Worm (Caenorhabditis elegans) whole organism, L1 larva: ENCODE data around the gene msa-1.

ENCODE experiments used
- C34B4.2 ChIP-seq: sonication (generic microtip); optimal IDR thresholded peaks from 2 replicates; lab custom pipeline; 2017; ENCODE audit warnings: mild to moderate bottlenecking, missing genetic modification characterization, missing compliant biosample characterization
- F16B12.6 ChIP-seq: fragments of 150-350 bp; optimal IDR thresholded peaks from 2 replicates; lab custom pipeline; 2014; ENCODE audit warnings: missing biosample characterization, missing genetic modification characterization
- alr-1 ChIP-seq: fragments of 200-800 bp; sonication (Bioruptor generic); optimal IDR thresholded peaks from 2 replicates; lab custom pipeline; 2018; ENCODE audit warnings: borderline replicate concordance, mild to moderate bottlenecking, missing genetic modification characterization, missing compliant biosample characterization
- aly-2 ChIP-seq: fragments of 150-350 bp; optimal IDR thresholded peaks from 2 replicates; lab custom pipeline; 2014; ENCODE audit warnings: missing biosample characterization, missing genetic modification characterization
- blmp-1 ChIP-seq: fragments of 150-350 bp; optimal IDR thresholded peaks from 2 replicates; lab custom pipeline; 2014; ENCODE audit warnings: missing biosample characterization, missing genetic modification characterization
- ceh-8 ChIP-seq: fragments of 200-800 bp; sonication (Bioruptor generic); optimal IDR thresholded peaks from 2 replicates; lab custom pipeline; 2018; ENCODE audit warnings: mild to moderate bottlenecking, missing genetic modification characterization, moderate library complexity, missing compliant biosample characterization
- ceh-82 ChIP-seq, 3 experiments: fragments of 150-350 bp in 1 of 3; sonication (generic microtip) in 2 of 3; optimal IDR thresholded peaks; 2 replicates each; lab custom pipeline; 2014 to 2017; ENCODE audit warnings: missing biosample characterization in 3 of 3, missing genetic modification characterization in 3 of 3
- ceh-88 ChIP-seq: fragments of 200-800 bp; sonication (Bioruptor generic); IDR thresholded peaks from 2 replicates; pipeline ENCODE4 v1.3.6; 2022; ENCODE audit warnings: missing genetic modification characterization, missing compliant biosample characterization
- ceh-90 ChIP-seq: sonication (generic microtip); optimal IDR thresholded peaks from 2 replicates; lab custom pipeline; 2016; ENCODE audit warnings: missing genetic modification characterization, missing compliant biosample characterization
- efl-1 ChIP-seq, 4 experiments: fragments of 150-350 bp; optimal IDR thresholded peaks in 3 of 4; peaks in 1 of 4; 1 replicate in 1 of 4; 2 replicates in 3 of 4; lab custom pipeline; 2014; ENCODE audit warnings: missing biosample characterization in 2 of 4, missing genetic modification characterization in 2 of 4, missing genetic modification reagents in 2 of 4
- egl-13 ChIP-seq: sonication (generic microtip); optimal IDR thresholded peaks from 2 replicates; lab custom pipeline; 2016; ENCODE audit warnings: missing genotype, missing genetic modification reagents, missing genetic modification characterization, missing compliant biosample characterization
- elt-2 ChIP-seq: sonication (generic microtip); optimal IDR thresholded peaks from 2 replicates; lab custom pipeline; 2016; ENCODE audit warnings: missing genetic modification characterization, mild to moderate bottlenecking, inconsistent platforms, missing compliant biosample characterization, missing genetic modification reagents
- elt-3 ChIP-seq, 6 experiments: fragments of 150-350 bp in 1 of 6; sonication (generic microtip); optimal IDR thresholded peaks; 2 replicates each; lab custom pipeline; 2017 to 2018; ENCODE audit warnings: missing biosample characterization in 6 of 6, missing genetic modification characterization in 6 of 6, inconsistent platforms in 1 of 6
- ets-5 ChIP-seq: fragments of 200-800 bp; sonication (Bioruptor generic); IDR thresholded peaks from 2 replicates; pipeline ENCODE4 v1.3.6; 2022; ENCODE audit warnings: missing genetic modification characterization, missing compliant biosample characterization
- hlh-4 ChIP-seq: sonication (generic microtip); optimal IDR thresholded peaks from 2 replicates; lab custom pipeline; 2016; ENCODE audit warnings: mild to moderate bottlenecking, missing genetic modification characterization, missing compliant biosample characterization
- hpl-2 ChIP-seq: fragments of 150-350 bp; optimal IDR thresholded peaks from 2 replicates; lab custom pipeline; 2014; ENCODE audit warnings: missing biosample characterization, missing genetic modification reagents, missing genetic modification characterization
- jun-1 ChIP-seq: fragments of 150-350 bp; optimal IDR thresholded peaks from 2 replicates; lab custom pipeline; 2014; ENCODE audit warnings: missing biosample characterization, missing genetic modification reagents, missing genetic modification characterization
- lin-14 ChIP-seq: fragments of 200-800 bp; sonication (Bioruptor generic); optimal IDR thresholded peaks from 2 replicates; lab custom pipeline; 2018; ENCODE audit warnings: mild to moderate bottlenecking, missing genetic modification characterization, moderate library complexity, missing compliant biosample characterization
- lsy-2 ChIP-seq, 2 experiments: fragments of 150-350 bp; optimal IDR thresholded peaks; 2 replicates each; lab custom pipeline; 2014; ENCODE audit warnings: missing biosample characterization in 2 of 2, missing genetic modification characterization in 2 of 2
- mef-2 ChIP-seq: fragments of 150-350 bp; optimal IDR thresholded peaks from 2 replicates; lab custom pipeline; 2014; ENCODE audit warnings: missing biosample characterization, missing genetic modification characterization
- nhr-11 ChIP-seq: fragments of 150-350 bp; optimal IDR thresholded peaks from 2 replicates; lab custom pipeline; 2014; ENCODE audit warnings: missing biosample characterization, missing genetic modification characterization
- nhr-76 ChIP-seq: sonication (generic microtip); optimal IDR thresholded peaks from 2 replicates; lab custom pipeline; 2017; ENCODE audit warnings: missing biosample characterization, missing genetic modification characterization
- nhr-84 ChIP-seq: sonication (generic microtip); optimal IDR thresholded peaks from 2 replicates; lab custom pipeline; 2017; ENCODE audit warnings: missing biosample characterization, missing genetic modification characterization
- skn-1 ChIP-seq: fragments of 150-350 bp; optimal IDR thresholded peaks from 2 replicates; lab custom pipeline; 2014; ENCODE audit warnings: missing biosample characterization, missing genetic modification characterization
- snpc-4 ChIP-seq: fragments of 150-350 bp; optimal IDR thresholded peaks from 2 replicates; lab custom pipeline; 2014; ENCODE audit warnings: missing biosample characterization, missing genetic modification characterization
- snu-23 ChIP-seq: sonication (generic microtip); optimal IDR thresholded peaks from 2 replicates; lab custom pipeline; 2016; ENCODE audit warnings: missing genetic modification characterization, missing compliant biosample characterization
- sox-4 ChIP-seq: sonication (generic microtip); optimal IDR thresholded peaks from 2 replicates; lab custom pipeline; 2016; ENCODE audit warnings: missing genetic modification characterization, missing compliant biosample characterization
- sptf-1 ChIP-seq: fragments of 150-350 bp; optimal IDR thresholded peaks from 2 replicates; lab custom pipeline; 2014; ENCODE audit warnings: missing biosample characterization, missing genetic modification characterization
- tlp-1 ChIP-seq: fragments of 150-350 bp; optimal IDR thresholded peaks from 2 replicates; lab custom pipeline; 2014; ENCODE audit warnings: missing biosample characterization, missing genetic modification characterization
- unc-30 ChIP-seq: sonication (generic microtip); optimal IDR thresholded peaks from 2 replicates; lab custom pipeline; 2017; ENCODE audit warnings: missing biosample characterization, missing genetic modification characterization
- unc-86 ChIP-seq: sonication (generic microtip); optimal IDR thresholded peaks from 2 replicates; lab custom pipeline; 2016; ENCODE audit warnings: missing genetic modification characterization, missing compliant biosample characterization
- vab-15 ChIP-seq: sonication (generic microtip); optimal IDR thresholded peaks from 2 replicates; lab custom pipeline; 2017; ENCODE audit warnings: missing genotype, mild to moderate bottlenecking, missing genetic modification characterization, missing compliant biosample characterization
- zag-1 ChIP-seq: fragments of 150-350 bp; optimal IDR thresholded peaks from 2 replicates; lab custom pipeline; 2014; ENCODE audit warnings: missing biosample characterization, missing genetic modification characterization
- zip-4 ChIP-seq: fragments of 200-800 bp; sonication (Bioruptor generic); optimal IDR thresholded peaks from 2 replicates; lab custom pipeline; 2018; ENCODE audit warnings: mild to moderate bottlenecking, missing genetic modification characterization, moderate library complexity, missing compliant biosample characterization
- ztf-11 ChIP-seq, 2 experiments: sonication (generic microtip); optimal IDR thresholded peaks; 2 replicates each; lab custom pipeline; 2016 to 2017; ENCODE audit warnings: missing genetic modification characterization in 2 of 2, missing biosample characterization in 1 of 2, missing compliant biosample characterization in 1 of 2

msa-1 gene

DNA sequence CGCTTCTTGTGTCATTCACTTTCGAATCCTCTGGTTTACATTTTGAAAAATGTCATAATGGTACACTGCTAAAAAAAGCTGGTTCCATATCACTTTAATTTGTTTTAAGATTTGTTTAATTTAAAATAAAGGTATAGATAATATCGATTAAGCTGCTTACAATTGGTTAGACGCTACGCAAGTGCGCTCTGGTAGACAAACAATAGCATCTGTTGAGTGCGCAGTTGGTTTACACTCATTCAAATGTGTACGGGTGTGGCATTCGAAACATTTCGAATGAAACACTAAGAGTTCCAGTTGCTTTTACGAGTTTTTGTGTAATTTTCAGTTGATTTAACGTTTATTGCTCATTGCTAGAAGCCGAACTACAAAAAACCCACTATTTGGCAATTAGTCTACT is 19.1 kb downstream of the msa-1 start (continued):
- TF ChIP-seq snpc-4 (no peak), vab-15 (tag; lab: Kevin White, UChicago) (no peak), jun-1 (tag; lab: Kevin White, UChicago) (no peak), lsy-2 (tag; optimal IDR thresholded peaks at IDR 0.05; lab: Kevin White, UChicago) (peak; percentile 8 to 57), lin-14 (GFP tag; lab: Kevin White, UChicago) (peak; percentile 72), ceh-88 (GFP tag; lab: Robert Waterston, UW) (no peak), tlp-1 (tag; lab: Kevin White, UChicago) (no peak), ets-5 (no peak), sox-4 (tag; lab: Kevin White, UChicago) (no peak), elt-2 (tag; lab: Kevin White, UChicago) (no peak), C34B4.2 (tag; lab: Kevin White, UChicago) (no peak)

DNA sequence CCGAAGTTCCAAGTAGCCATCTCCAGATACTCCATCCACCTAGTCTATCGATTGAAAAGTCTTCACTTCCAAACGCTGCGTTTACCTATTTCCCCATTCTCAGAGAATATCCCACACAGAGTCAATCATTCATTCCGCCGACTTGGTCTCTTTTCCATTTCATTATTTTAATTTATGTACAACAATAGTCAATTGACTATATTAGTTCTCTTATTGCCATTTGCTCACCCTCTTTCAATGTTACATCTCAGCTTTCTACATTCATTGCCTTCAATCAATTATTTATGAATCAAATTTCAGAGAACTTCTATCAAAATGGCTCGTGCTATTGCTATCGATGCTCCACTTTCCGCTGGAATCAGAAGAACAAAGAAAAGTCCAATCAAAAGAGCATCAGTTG is 20.2 kb downstream of the msa-1 start, which contains the start of gene aly-1:
Gene aly-1, plus strand, starts transcription at position 301 of the 400 bp plus-strand sequence.
- no peak for TF ChIP-seq nhr-11 (tag; lab: Kevin White, UChicago)

DNA sequence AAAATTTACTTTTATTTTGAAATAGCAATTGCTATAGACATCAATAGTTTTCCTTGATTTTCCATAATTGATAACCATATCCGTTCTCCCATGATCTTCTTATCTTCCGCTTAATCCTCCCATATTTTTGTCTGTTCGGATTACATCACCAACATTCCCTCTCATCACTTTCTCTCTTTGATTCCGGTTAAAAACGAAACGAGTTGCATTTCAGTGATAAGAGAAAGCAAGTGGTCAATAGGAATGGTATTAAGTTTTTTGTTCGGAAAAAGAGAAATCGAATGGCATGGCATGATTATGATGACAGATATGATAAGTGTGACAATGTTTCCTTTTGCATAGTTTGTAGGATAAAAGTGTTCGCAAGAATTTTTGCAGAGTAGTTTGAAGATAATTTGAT is 23.6 kb downstream of the msa-1 start:
- TF ChIP-seq elt-2 (tag; lab: Kevin White, UChicago) (peak; percentile 62), ceh-88 (GFP tag; lab: Robert Waterston, UW) (no peak), blmp-1 (tag; lab: Kevin White, UChicago) (peak; percentile 95), unc-30 (tag; lab: Kevin White, UChicago) (no peak), zip-4 (GFP tag; lab: Kevin White, UChicago) (no peak), skn-1 (no peak), nhr-76 (tag; lab: Kevin White, UChicago) (no peak), jun-1 (tag; lab: Kevin White, UChicago) (peak; percentile 29), ztf-11 (tag; optimal IDR thresholded peaks at IDR 0.05; lab: Kevin White, UChicago) (no peak), unc-86 (tag; lab: Kevin White, UChicago) (no peak), vab-15 (tag; lab: Kevin White, UChicago) (no peak), lin-14 (GFP tag; lab: Kevin White, UChicago) (no peak), egl-13 (tag; lab: Kevin White, UChicago) (no peak), sptf-1 (tag; lab: Kevin White, UChicago) (no peak), ceh-82 (tag; optimal IDR thresholded peaks at IDR 0.05; lab: Kevin White, UChicago) (no peak)

DNA sequence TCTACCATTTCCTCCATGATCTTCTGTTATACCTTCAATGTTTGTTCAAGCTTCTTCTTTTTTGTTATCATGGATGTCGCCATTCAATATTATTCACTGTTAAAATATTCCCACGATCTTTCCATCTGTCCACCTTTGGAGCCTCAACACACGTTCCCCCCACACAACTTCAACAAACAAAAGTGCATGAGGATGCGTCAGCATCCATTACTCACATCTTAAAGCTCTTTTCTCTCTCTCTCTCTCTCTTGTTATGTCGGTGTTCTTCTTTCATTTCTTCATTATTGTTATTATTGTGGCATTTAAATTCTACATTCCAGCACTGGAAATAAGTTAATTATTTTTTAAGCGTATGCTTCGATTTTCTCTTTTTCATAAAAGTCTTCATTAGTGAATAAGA is 25.7 kb downstream of the msa-1 start:
- TF ChIP-seq snu-23, result no peak
- no peak for TF ChIP-seq ceh-90 (tag; lab: Kevin White, UChicago)
- TF ChIP-seq zag-1 (tag; lab: Kevin White, UChicago), result no peak
- no peak for TF ChIP-seq mef-2 (tag; lab: Kevin White, UChicago)
- no peak for TF ChIP-seq aly-2 (tag; lab: Kevin White, UChicago)
- no peak for TF ChIP-seq elt-3 (tag; optimal IDR thresholded peaks at IDR 0.05; lab: Kevin White, UChicago)
- no peak for TF ChIP-seq hlh-4 (tag; lab: Kevin White, UChicago)
- TF ChIP-seq ceh-8 (GFP tag; lab: Kevin White, UChicago), result no peak
- TF ChIP-seq alr-1 (tag; lab: Kevin White, UChicago), result no peak
- TF ChIP-seq hpl-2, result no peak

DNA sequence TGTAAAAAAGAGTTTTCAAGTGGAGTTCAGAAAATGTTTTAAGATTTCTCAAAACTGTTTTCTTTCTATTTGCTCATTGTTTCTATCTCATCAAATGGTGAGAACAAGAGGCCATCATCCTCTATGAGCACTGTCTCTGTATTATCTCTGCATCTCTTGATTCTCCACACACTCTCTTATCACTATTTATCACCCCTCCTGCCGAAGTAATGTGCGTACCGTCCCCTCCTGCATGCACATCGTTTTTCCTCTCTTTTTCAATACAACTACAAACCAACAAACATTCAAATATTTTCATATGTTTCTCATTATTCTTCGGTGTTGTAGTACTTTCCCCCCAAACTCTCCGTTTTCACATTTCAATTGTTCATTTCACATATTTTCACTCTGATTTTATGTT is 28.1 kb downstream of the msa-1 start:
- TF ChIP-seq F16B12.6 (tag; lab: Kevin White, UChicago) (no peak), nhr-84 (tag; lab: Kevin White, UChicago) (no peak), efl-1 (optimal IDR thresholded peaks at IDR 0.05; lab: Kevin White, UChicago) (no peak), efl-1 (GFP tag; optimal IDR thresholded peaks at IDR 0.05 in 1 of 2; lab: Kevin White, UChicago) (peak in 1 of 2 experiments; percentile 46), elt-2 (tag; lab: Kevin White, UChicago) (peak; percentile 46)
